Fruit fly (Drosophila melanogaster): ENCODE data around the gene CG10301.
A peak's percentile ranks its signal among the peaks of the same experiment; 100 is the strongest.

CG10301 gene

DNA sequence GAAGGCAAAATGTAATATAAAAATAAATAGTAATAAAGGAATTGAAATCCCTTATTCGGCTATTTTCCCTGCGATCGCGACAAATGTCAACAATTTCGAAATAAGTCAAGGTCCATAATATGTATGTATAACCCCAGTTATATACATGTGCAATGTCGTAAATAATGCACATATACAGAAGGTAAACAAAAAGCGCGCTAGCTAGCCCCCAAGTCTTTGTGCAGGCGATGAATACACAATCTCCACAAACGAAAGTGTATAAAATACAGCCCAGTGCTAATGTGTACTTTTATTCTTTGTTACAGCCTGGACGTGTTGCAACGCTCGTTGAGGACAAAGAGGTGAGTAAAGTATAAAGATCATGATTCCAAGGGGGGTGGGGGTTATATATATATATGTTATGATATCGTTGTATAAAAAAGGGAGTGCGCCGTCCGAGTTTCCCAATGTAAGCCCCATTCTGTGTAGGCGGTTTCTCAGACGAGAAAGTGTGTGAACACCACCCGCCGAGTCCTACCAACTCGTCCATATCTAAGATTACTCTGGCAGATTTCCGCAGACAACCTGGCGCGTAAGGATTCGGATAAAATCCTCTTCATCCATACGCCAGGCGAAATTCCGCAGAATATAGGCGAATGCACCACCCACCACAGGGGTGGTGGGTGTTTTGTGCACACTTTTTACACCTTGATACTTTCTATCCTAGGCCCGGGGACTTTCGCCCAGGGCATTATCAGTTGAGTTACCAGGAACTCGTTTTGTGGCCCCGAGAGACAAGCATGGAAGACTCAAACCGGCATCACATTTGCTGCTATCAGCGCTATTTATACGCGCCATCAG, 19.9 kb downstream of the CG10301 start:
- TF ChIP-seq Clk (GFP tag; optimal IDR thresholded peaks at IDR 0.05) (no peak), CG11617 (GFP tag; optimal IDR thresholded peaks at IDR 0.05) (peak; percentile 13), CG14711 (tag; optimal IDR thresholded peaks at IDR 0.05) (no peak), CG7045 (GFP tag; optimal IDR thresholded peaks at IDR 0.05) (peak; percentile 10), Crg-1 (GFP tag; optimal IDR thresholded peaks at IDR 0.05) (no peak), pad (GFP tag; optimal IDR thresholded peaks at IDR 0.05) (peak; percentile 12), tj (GFP tag; optimal IDR thresholded peaks at IDR 0.05) (peak; percentile 28), cnc (optimal IDR thresholded peaks at IDR 0.05) (no peak), Mnt (GFP tag; optimal IDR thresholded peaks at IDR 0.05) (peak; percentile 5), toe (GFP tag; optimal IDR thresholded peaks at IDR 0.05) (no peak), cic (GFP tag; optimal IDR thresholded peaks at IDR 0.05) (peak; percentile 82), kay (GFP tag; ENCODE audit: borderline replicate concordance) (peak; percentile 18), CG33017 (tag; optimal IDR thresholded peaks at IDR 0.05) (peak; percentile 36), bab1 (GFP tag; optimal IDR thresholded peaks at IDR 0.05) (peak; percentile 33), CG5204 (GFP tag; optimal IDR thresholded peaks at IDR 0.05) (no peak), CG7101 (tag; optimal IDR thresholded peaks at IDR 0.05) (no peak), CG12768 (GFP tag; optimal IDR thresholded peaks at IDR 0.05) (peak; percentile 87), CG1620 (GFP tag; optimal IDR thresholded peaks at IDR 0.05) (no peak), Hr96 (GFP tag; optimal IDR thresholded peaks at IDR 0.05) (no peak), ovo (GFP tag; optimal IDR thresholded peaks at IDR 0.05) (no peak)

DNA sequence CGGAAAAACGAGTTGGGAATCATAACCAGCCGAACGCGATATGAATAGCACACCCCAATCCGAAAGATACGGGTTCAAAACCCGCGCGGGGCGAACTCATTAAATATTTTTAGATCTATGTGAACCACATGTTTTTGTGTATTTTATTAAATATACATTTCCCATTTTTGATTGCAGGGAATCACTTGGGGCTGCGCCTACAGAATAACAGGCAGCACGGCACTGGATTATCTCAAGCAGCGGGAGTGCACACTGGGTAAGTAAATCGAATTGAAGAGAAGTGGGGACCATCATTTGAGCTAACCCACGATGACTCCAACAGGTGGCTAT, 20.5 kb downstream of the CG10301 start:
- TF ChIP-seq ovo (GFP tag; optimal IDR thresholded peaks at IDR 0.05), result no peak
- TF ChIP-seq CG7101 (tag; optimal IDR thresholded peaks at IDR 0.05), result no peak
- TF ChIP-seq CG1620 (GFP tag; optimal IDR thresholded peaks at IDR 0.05), result no peak
- TF ChIP-seq CG7045 (GFP tag; optimal IDR thresholded peaks at IDR 0.05), result no peak
- TF ChIP-seq cic (GFP tag; optimal IDR thresholded peaks at IDR 0.05), result no peak
- no peak for TF ChIP-seq CG11617 (GFP tag; optimal IDR thresholded peaks at IDR 0.05)
- TF ChIP-seq kay (GFP tag; ENCODE audit: borderline replicate concordance), result no peak
- no peak for TF ChIP-seq Crg-1 (GFP tag; optimal IDR thresholded peaks at IDR 0.05)
- TF ChIP-seq toe (GFP tag; optimal IDR thresholded peaks at IDR 0.05), result no peak
- TF ChIP-seq CG12768 (GFP tag; optimal IDR thresholded peaks at IDR 0.05), result no peak
- TF ChIP-seq CG33017 (tag; optimal IDR thresholded peaks at IDR 0.05), result no peak
- TF ChIP-seq pad (GFP tag; optimal IDR thresholded peaks at IDR 0.05), result no peak
- TF ChIP-seq Hr96 (GFP tag; optimal IDR thresholded peaks at IDR 0.05), result no peak
- TF ChIP-seq cnc (optimal IDR thresholded peaks at IDR 0.05), result no peak
- TF ChIP-seq Clk (GFP tag; optimal IDR thresholded peaks at IDR 0.05), result no peak
- no peak for TF ChIP-seq bab1 (GFP tag; optimal IDR thresholded peaks at IDR 0.05)
- no peak for TF ChIP-seq CG5204 (GFP tag; optimal IDR thresholded peaks at IDR 0.05)
- no peak for TF ChIP-seq CG14711 (tag; optimal IDR thresholded peaks at IDR 0.05)

DNA sequence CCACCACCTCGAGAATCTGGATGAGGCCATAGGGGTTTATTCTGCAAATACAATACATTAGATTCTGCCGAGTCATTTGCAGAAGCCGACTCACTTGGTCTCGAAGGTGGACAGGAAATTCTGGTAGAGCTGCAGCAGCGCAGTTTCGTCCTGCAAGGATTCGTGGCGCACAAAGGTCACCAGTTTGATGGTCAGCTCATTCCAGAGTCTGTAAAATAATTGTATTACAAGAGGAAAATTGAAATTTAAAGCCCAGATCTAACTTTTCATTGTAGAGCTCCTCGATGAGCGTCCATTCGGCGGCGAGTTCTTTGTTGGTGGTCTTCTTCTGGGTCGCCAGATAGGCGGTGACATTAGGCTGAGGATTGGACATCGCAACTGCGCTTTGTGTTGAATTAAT, 22.6 kb downstream of the CG10301 start:
- TF ChIP-seq Hr96 (GFP tag; optimal IDR thresholded peaks at IDR 0.05) (no peak), kay (GFP tag; ENCODE audit: borderline replicate concordance) (no peak), cnc (optimal IDR thresholded peaks at IDR 0.05) (peak; percentile 83 to 97), tj (GFP tag; optimal IDR thresholded peaks at IDR 0.05) (no peak), CG7101 (tag; optimal IDR thresholded peaks at IDR 0.05) (no peak)

DNA sequence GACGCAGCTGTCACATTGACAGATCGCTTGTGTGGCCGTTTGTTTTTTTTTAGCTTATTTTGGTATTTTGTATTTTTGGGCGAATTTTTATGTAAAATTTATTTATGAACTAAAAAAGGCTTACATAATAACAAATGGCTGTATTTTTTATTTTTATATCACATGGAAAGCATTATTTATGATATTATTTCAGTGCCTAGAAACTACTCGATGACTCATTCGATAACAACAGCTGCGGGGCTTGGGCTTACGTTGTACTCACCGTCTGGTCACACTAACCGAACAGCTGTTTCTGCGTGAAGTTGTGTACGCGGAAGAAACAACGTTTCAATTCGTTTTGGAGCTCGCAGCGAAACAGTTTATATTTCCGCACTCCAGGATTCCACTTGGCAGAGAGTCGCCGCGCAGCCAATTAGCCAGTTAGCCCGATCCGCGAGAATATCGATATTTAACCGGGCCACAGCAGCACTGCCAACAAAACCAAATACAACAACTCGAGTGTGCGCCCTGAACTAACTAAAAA, 23.1 kb downstream of the CG10301 start, which contains the start of the genes Hmgcr and Rpn9:
TSS of gene Hmgcr (plus strand) at position 335 of the 523 bp plus-strand sequence.
TSS of gene Rpn9 (minus strand) at position 473 of the 523 bp plus-strand sequence.
- TF ChIP-seq CG5204 (GFP tag; optimal IDR thresholded peaks at IDR 0.05) (no peak), CG7101 (tag; optimal IDR thresholded peaks at IDR 0.05) (no peak), Crg-1 (GFP tag; optimal IDR thresholded peaks at IDR 0.05) (peak; percentile 46), tj (GFP tag; optimal IDR thresholded peaks at IDR 0.05) (peak; percentile 29), pad (GFP tag; optimal IDR thresholded peaks at IDR 0.05) (no peak), CG33017 (tag; optimal IDR thresholded peaks at IDR 0.05) (peak; percentile 38), CG1620 (GFP tag; optimal IDR thresholded peaks at IDR 0.05) (no peak), Hr96 (GFP tag; optimal IDR thresholded peaks at IDR 0.05) (no peak), cnc (optimal IDR thresholded peaks at IDR 0.05) (no peak), bab1 (GFP tag; optimal IDR thresholded peaks at IDR 0.05) (peak; percentile 68), CG7045 (GFP tag; optimal IDR thresholded peaks at IDR 0.05) (no peak), CG14711 (tag; optimal IDR thresholded peaks at IDR 0.05) (peak; percentile 3), toe (GFP tag; optimal IDR thresholded peaks at IDR 0.05) (no peak), cic (GFP tag; optimal IDR thresholded peaks at IDR 0.05) (peak; percentile 24), ovo (GFP tag; optimal IDR thresholded peaks at IDR 0.05) (no peak), CG12768 (GFP tag; optimal IDR thresholded peaks at IDR 0.05) (no peak), Mnt (GFP tag; optimal IDR thresholded peaks at IDR 0.05) (peak; percentile 28), Clk (GFP tag; optimal IDR thresholded peaks at IDR 0.05) (no peak), kay (GFP tag; ENCODE audit: borderline replicate concordance) (peak; percentile 99), CG11617 (GFP tag; optimal IDR thresholded peaks at IDR 0.05) (peak; percentile 29)

DNA sequence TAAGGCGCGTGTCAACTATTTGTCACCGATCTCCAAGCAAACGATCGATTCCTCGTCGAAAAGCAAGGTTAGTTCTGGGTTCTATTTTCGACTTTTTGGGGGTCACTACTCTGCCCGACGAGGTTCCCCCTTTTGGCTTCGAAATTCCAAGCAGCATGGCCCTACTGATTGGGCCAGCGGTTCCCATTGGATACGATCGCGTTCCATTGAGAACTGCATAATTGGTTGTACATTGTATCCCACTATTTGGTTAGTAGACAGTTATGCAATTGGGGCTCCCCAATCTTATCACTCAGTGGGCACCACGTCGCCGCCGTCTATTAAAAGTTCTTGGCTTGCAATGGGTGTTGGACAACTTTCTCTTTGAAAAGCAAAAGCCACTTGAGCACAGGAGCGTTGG, 23.8 kb downstream of the CG10301 start:
- TF ChIP-seq cic (GFP tag; optimal IDR thresholded peaks at IDR 0.05), result no peak
- TF ChIP-seq pad (GFP tag; optimal IDR thresholded peaks at IDR 0.05), result no peak
- TF ChIP-seq Hr96 (GFP tag; optimal IDR thresholded peaks at IDR 0.05), result no peak
- TF ChIP-seq bab1 (GFP tag; optimal IDR thresholded peaks at IDR 0.05), result no peak
- no peak for TF ChIP-seq Crg-1 (GFP tag; optimal IDR thresholded peaks at IDR 0.05)
- no peak for TF ChIP-seq CG7045 (GFP tag; optimal IDR thresholded peaks at IDR 0.05)
- TF ChIP-seq CG33017 (tag; optimal IDR thresholded peaks at IDR 0.05), result no peak
- TF ChIP-seq toe (GFP tag; optimal IDR thresholded peaks at IDR 0.05), result no peak
- no peak for TF ChIP-seq CG14711 (tag; optimal IDR thresholded peaks at IDR 0.05)
- no peak for TF ChIP-seq CG5204 (GFP tag; optimal IDR thresholded peaks at IDR 0.05)
- no peak for TF ChIP-seq Clk (GFP tag; optimal IDR thresholded peaks at IDR 0.05)
- no peak for TF ChIP-seq kay (GFP tag; ENCODE audit: borderline replicate concordance)
- no peak for TF ChIP-seq tj (GFP tag; optimal IDR thresholded peaks at IDR 0.05)
- no peak for TF ChIP-seq CG7101 (tag; optimal IDR thresholded peaks at IDR 0.05)
- no peak for TF ChIP-seq Mnt (GFP tag; optimal IDR thresholded peaks at IDR 0.05)
- no peak for TF ChIP-seq CG12768 (GFP tag; optimal IDR thresholded peaks at IDR 0.05)
- no peak for TF ChIP-seq CG11617 (GFP tag; optimal IDR thresholded peaks at IDR 0.05)
- no peak for TF ChIP-seq ovo (GFP tag; optimal IDR thresholded peaks at IDR 0.05)
